Worm (Caenorhabditis elegans): ENCODE measurements around the gene ins-15.

DNA sequence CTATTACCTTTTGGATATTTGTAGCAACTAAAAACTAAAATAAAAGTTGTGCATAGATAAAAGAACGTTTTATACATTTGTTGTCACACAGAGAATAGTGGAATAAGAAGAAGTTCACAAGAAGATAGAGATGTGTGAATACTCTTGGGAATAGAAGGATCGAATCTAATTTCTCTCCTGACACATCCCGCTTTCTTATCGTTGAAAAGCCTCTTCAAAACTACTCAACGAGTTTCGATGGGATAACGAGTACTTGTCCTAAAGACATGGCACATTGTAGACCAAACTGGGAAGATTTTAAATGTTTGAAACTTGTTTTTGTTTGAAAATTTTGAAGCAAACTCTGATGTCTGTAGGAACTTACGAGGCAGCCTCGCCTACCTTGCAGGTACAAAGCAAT is 27.9 kb upstream of the ins-15 start:
- TF ChIP-seq cog-1 (tag; optimal IDR thresholded peaks at IDR 0.05), result no peak
- no peak for TF ChIP-seq med-1 (GFP tag; optimal IDR thresholded peaks at IDR 0.05; ENCODE audit: insufficient read depth)
- TF ChIP-seq flt-1 (GFP tag; IDR thresholded peaks at IDR 0.05), result no peak
- no peak for TF ChIP-seq tab-1 (GFP tag; IDR thresholded peaks at IDR 0.05)
